Worm (Caenorhabditis elegans) whole organism, L4 larva: ENCODE measurements around the gene F54B11.10.

Experiments
- F44E2.7 ChIP-seq: fragments of 200-800 bp; sonication (Bioruptor generic); IDR thresholded peaks from 2 replicates; pipeline ENCODE4 v2.1.2; 2022; ENCODE audit warnings: missing genetic modification characterization, missing compliant biosample characterization
- ama-1 ChIP-seq: fragments of 150-350 bp; optimal IDR thresholded peaks from 2 replicates; lab custom pipeline; 2014; ENCODE audit warnings: inconsistent platforms, mixed read lengths
- dpl-1 ChIP-seq: fragments of 150-350 bp; optimal IDR thresholded peaks from 2 replicates; lab custom pipeline; 2014; ENCODE audit warnings: missing biosample characterization, missing genetic modification reagents, missing genetic modification characterization
- jun-1 ChIP-seq: fragments of 150-350 bp; optimal IDR thresholded peaks from 2 replicates; lab custom pipeline; 2014; ENCODE audit warnings: missing biosample characterization, missing genetic modification reagents, missing genetic modification characterization
- lin-1 ChIP-seq: fragments of 200-800 bp; sonication (Bioruptor generic); IDR thresholded peaks from 2 replicates; pipeline ENCODE4 v1.3.6; 2022; ENCODE audit warnings: missing genetic modification reagents, missing genetic modification characterization, missing compliant biosample characterization
- lsy-2 ChIP-seq, 2 experiments: fragments of 150-350 bp in 1 of 2; sonication (generic microtip) in 1 of 2; optimal IDR thresholded peaks; 2 replicates each; lab custom pipeline; 2014 to 2017; ENCODE audit warnings: missing biosample characterization in 2 of 2, missing genetic modification characterization in 2 of 2
- mdl-1 ChIP-seq, 2 experiments: fragments of 150-350 bp in 1 of 2; sonication (generic microtip) in 1 of 2; optimal IDR thresholded peaks; 2 replicates each; lab custom pipeline; 2014 to 2017; ENCODE audit warnings: missing biosample characterization in 2 of 2, missing genetic modification characterization in 2 of 2
- tra-1 ChIP-seq: fragments of 200-800 bp; sonication (Bioruptor generic); IDR thresholded peaks from 2 replicates; pipeline ENCODE4 v1.3.6; 2022; ENCODE audit warnings: missing genetic modification reagents, missing genetic modification characterization, missing compliant biosample characterization
- unc-39 ChIP-seq: sonication (generic microtip); optimal IDR thresholded peaks from 2 replicates; lab custom pipeline; 2017; ENCODE audit warnings: missing biosample characterization, missing genetic modification characterization

DNA sequence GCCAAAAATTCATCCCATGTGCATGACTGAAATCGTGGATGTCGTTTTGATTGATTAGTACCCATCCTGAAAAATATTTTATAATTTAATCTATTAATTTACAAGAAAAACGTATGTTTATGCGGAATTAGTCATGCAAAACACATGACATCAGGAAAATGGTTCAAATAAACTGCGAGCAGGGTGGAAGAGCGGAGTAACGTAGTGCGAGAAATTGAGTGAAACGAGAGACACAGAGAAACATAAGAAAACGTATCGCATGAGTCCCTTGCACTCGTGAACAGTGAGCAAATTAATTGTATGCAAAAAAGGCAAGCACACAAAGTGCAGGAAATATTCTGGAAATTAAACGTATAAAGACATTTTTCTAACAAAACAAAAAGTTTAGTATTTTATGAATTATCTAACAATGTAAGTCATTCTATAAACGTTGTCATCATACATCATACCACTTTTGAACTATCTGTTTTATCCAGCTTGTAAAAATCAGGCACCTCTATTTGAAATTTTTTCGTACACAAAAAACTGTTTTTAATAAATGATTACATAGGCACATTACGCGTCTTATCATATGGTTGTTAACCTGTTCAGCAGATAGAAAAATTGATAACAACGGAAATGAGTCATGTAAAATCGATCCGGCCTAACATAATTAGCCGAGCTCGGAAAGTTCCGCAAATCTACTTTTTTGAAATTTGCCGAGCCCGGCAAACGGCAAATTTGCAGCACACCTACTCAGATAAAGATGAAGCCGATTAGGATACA lies 14.3 kb downstream of the F54B11.10 start, which contains the start of gene F54B11.5:
- TF ChIP-seq lin-1 (GFP tag; lab: Robert Waterston, UW) (no peak), mdl-1 (tag; optimal IDR thresholded peaks at IDR 0.05; lab: Kevin White, UChicago) (peak in 1 of 2 experiments; percentile 25), ama-1 (lab: Kevin White, UChicago) (no peak), lsy-2 (tag; optimal IDR thresholded peaks at IDR 0.05; lab: Kevin White, UChicago) (peak in 1 of 2 experiments; percentile 63), unc-39 (tag; lab: Kevin White, UChicago) (no peak), jun-1 (tag; lab: Kevin White, UChicago) (no peak), dpl-1 (GFP tag; lab: Kevin White, UChicago) (peak; percentile 34), tra-1 (GFP tag; lab: Robert Waterston, UW) (no peak), F44E2.7 (GFP tag; lab: Robert Waterston, UW) (no peak)
